Worm (Caenorhabditis elegans) whole organism, L2 larva: ENCODE results near the gene str-249.
A peak's percentile ranks its signal among the peaks of the same experiment; 100 is the strongest.

Source experiments
- C34F6.9 ChIP-seq: fragments of 150-350 bp; optimal IDR thresholded peaks from 2 replicates; lab custom pipeline; 2014; ENCODE audit warnings: missing biosample characterization, missing genetic modification characterization
- F13H6.1 ChIP-seq: sonication (generic microtip); optimal IDR thresholded peaks from 2 replicates; lab custom pipeline; 2016; ENCODE audit warnings: missing genetic modification characterization, missing compliant biosample characterization
- R02D3.7 ChIP-seq: fragments of 150-350 bp; optimal IDR thresholded peaks from 2 replicates; lab custom pipeline; 2014; ENCODE audit warnings: missing biosample characterization, missing genetic modification characterization
- Y55F3AM.14 ChIP-seq: fragments of 200-800 bp; sonication (Bioruptor generic); optimal IDR thresholded peaks from 2 replicates; lab custom pipeline; 2018; ENCODE audit warnings: mild to moderate bottlenecking, missing genetic modification characterization, missing compliant biosample characterization
- ZK546.5 ChIP-seq: sonication (generic microtip); optimal IDR thresholded peaks from 2 replicates; lab custom pipeline; 2017; ENCODE audit warnings: missing biosample characterization, missing genetic modification characterization
- aly-2 ChIP-seq: fragments of 150-350 bp; optimal IDR thresholded peaks from 2 replicates; lab custom pipeline; 2014; ENCODE audit warnings: missing biosample characterization, missing genetic modification characterization
- ama-1 ChIP-seq: fragments of 150-350 bp; optimal IDR thresholded peaks from 2 replicates; lab custom pipeline; 2018; ENCODE audit warnings: inconsistent platforms
- blmp-1 ChIP-seq: sonication (generic microtip); optimal IDR thresholded peaks from 2 replicates; lab custom pipeline; 2017; ENCODE audit warnings: missing genetic modification characterization, mild to moderate bottlenecking, missing compliant biosample characterization, antibody characterized with exemption, moderate library complexity; ENCODE audit not compliant: insufficient read depth
- ceh-16 ChIP-seq: fragments of 150-350 bp; optimal IDR thresholded peaks from 2 replicates; lab custom pipeline; 2014; ENCODE audit warnings: missing biosample characterization, missing genetic modification characterization
- ceh-82 ChIP-seq: fragments of 150-350 bp; optimal IDR thresholded peaks from 2 replicates; lab custom pipeline; 2014; ENCODE audit warnings: missing biosample characterization, missing genetic modification characterization
- crh-2 ChIP-seq: sonication (generic microtip); optimal IDR thresholded peaks from 2 replicates; lab custom pipeline; 2017; ENCODE audit warnings: missing biosample characterization, missing genetic modification characterization
- dmd-4 ChIP-seq: sonication (generic microtip); optimal IDR thresholded peaks from 2 replicates; lab custom pipeline; 2017; ENCODE audit warnings: missing biosample characterization, missing genetic modification characterization
- egl-27 ChIP-seq: sonication (generic microtip); optimal IDR thresholded peaks from 3 replicates; lab custom pipeline; 2017; ENCODE audit warnings: missing biosample characterization, missing genetic modification reagents, missing genetic modification characterization
- elt-1 ChIP-seq: fragments of 150-350 bp; optimal IDR thresholded peaks from 2 replicates; lab custom pipeline; 2014; ENCODE audit warnings: missing biosample characterization, missing genetic modification characterization
- elt-3 ChIP-seq: sonication (generic microtip); optimal IDR thresholded peaks from 2 replicates; lab custom pipeline; 2017; ENCODE audit warnings: missing biosample characterization, missing genetic modification characterization
- fos-1 ChIP-seq: fragments of 150-350 bp; optimal IDR thresholded peaks from 2 replicates; lab custom pipeline; 2014; ENCODE audit warnings: missing biosample characterization, missing genetic modification characterization
- lin-11 ChIP-seq: fragments of 150-350 bp; sonication (generic microtip); optimal IDR thresholded peaks from 2 replicates; lab custom pipeline; 2014; ENCODE audit warnings: missing biosample characterization, missing genetic modification characterization, inconsistent platforms, mixed read lengths
- lin-13 ChIP-seq: fragments of 150-350 bp; optimal IDR thresholded peaks from 2 replicates; lab custom pipeline; 2014; ENCODE audit warnings: missing biosample characterization, missing genetic modification reagents, missing genetic modification characterization
- lin-39 ChIP-seq: fragments of 150-350 bp; optimal IDR thresholded peaks from 2 replicates; lab custom pipeline; 2014; ENCODE audit warnings: missing biosample characterization, missing genetic modification reagents, missing genetic modification characterization
- lsy-2 ChIP-seq, 2 experiments: fragments of 150-350 bp in 1 of 2; sonication (generic microtip) in 1 of 2; optimal IDR thresholded peaks; 2 replicates each; lab custom pipeline; 2014 to 2017; ENCODE audit warnings: missing biosample characterization in 2 of 2, missing genetic modification characterization in 2 of 2
- mab-5 ChIP-seq: fragments of 150-350 bp; optimal IDR thresholded peaks from 2 replicates; lab custom pipeline; 2014; ENCODE audit warnings: missing biosample characterization, missing genetic modification characterization
- mbf-1 ChIP-seq: sonication (generic microtip); optimal IDR thresholded peaks from 2 replicates; lab custom pipeline; 2017; ENCODE audit warnings: missing biosample characterization, missing genetic modification characterization
- mdl-1 ChIP-seq, 2 experiments: fragments of 150-350 bp in 1 of 2; sonication (generic microtip) in 1 of 2; optimal IDR thresholded peaks; 2 replicates each; lab custom pipeline; 2017; ENCODE audit warnings: missing biosample characterization in 2 of 2, missing genetic modification characterization in 2 of 2
- nhr-10 ChIP-seq: sonication (generic microtip); optimal IDR thresholded peaks from 2 replicates; lab custom pipeline; 2017; ENCODE audit warnings: missing biosample characterization, missing genetic modification characterization
- nhr-11 ChIP-seq: fragments of 150-350 bp; optimal IDR thresholded peaks from 2 replicates; lab custom pipeline; 2014; ENCODE audit warnings: missing biosample characterization, missing genetic modification characterization
- nhr-12 ChIP-seq: fragments of 150-350 bp; optimal IDR thresholded peaks from 2 replicates; lab custom pipeline; 2014; ENCODE audit warnings: missing biosample characterization, missing genetic modification characterization
- nhr-129 ChIP-seq: fragments of 150-350 bp; optimal IDR thresholded peaks from 2 replicates; lab custom pipeline; 2014; ENCODE audit warnings: missing biosample characterization, missing genetic modification characterization
- nhr-21 ChIP-seq: fragments of 150-350 bp; optimal IDR thresholded peaks from 2 replicates; lab custom pipeline; 2014; ENCODE audit warnings: missing biosample characterization, missing genetic modification characterization
- nhr-23 ChIP-seq: fragments of 150-350 bp; optimal IDR thresholded peaks from 2 replicates; lab custom pipeline; 2014; ENCODE audit warnings: missing biosample characterization, missing genetic modification reagents, missing genetic modification characterization
- nhr-237 ChIP-seq: fragments of 150-350 bp; optimal IDR thresholded peaks from 2 replicates; lab custom pipeline; 2014; ENCODE audit warnings: missing biosample characterization, missing genetic modification characterization
- nhr-25 ChIP-seq: fragments of 150-350 bp; sonication (generic microtip); optimal IDR thresholded peaks from 3 replicates; lab custom pipeline; 2014; ENCODE audit warnings: missing biosample characterization, missing genetic modification characterization
- nhr-6 ChIP-seq: fragments of 150-350 bp; optimal IDR thresholded peaks from 2 replicates; lab custom pipeline; 2014; ENCODE audit warnings: missing biosample characterization, missing genetic modification characterization
- peb-1 ChIP-seq: fragments of 150-350 bp; optimal IDR thresholded peaks from 2 replicates; lab custom pipeline; 2014; ENCODE audit warnings: missing biosample characterization, missing genetic modification characterization
- sem-4 ChIP-seq: fragments of 150-350 bp; optimal IDR thresholded peaks from 2 replicates; lab custom pipeline; 2014; ENCODE audit warnings: missing biosample characterization, missing genetic modification reagents, missing genetic modification characterization
- skn-1 ChIP-seq: sonication (generic microtip); optimal IDR thresholded peaks from 2 replicates; lab custom pipeline; 2017; ENCODE audit warnings: missing biosample characterization, missing genetic modification characterization
- sma-3 ChIP-seq: sonication (generic microtip); optimal IDR thresholded peaks from 2 replicates; lab custom pipeline; 2016; ENCODE audit warnings: missing genetic modification reagents, missing genetic modification characterization, missing compliant biosample characterization
- sma-9 ChIP-seq, 2 experiments: fragments of 150-350 bp in 1 of 2; sonication (generic microtip) in 1 of 2; optimal IDR thresholded peaks; 2 replicates each; lab custom pipeline; 2014 to 2016; ENCODE audit warnings: missing genetic modification characterization in 2 of 2, mild to moderate bottlenecking in 1 of 2, missing biosample characterization in 1 of 2, missing compliant biosample characterization in 1 of 2, missing genetic modification reagents in 1 of 2, moderate library complexity in 1 of 2
- snpc-4 ChIP-seq: fragments of 150-350 bp; optimal IDR thresholded peaks from 2 replicates; lab custom pipeline; 2014; ENCODE audit warnings: missing biosample characterization, missing genetic modification characterization
- unc-55 ChIP-seq: fragments of 150-350 bp; sonication (generic microtip); optimal IDR thresholded peaks from 3 replicates; lab custom pipeline; 2014; ENCODE audit warnings: missing biosample characterization, missing genetic modification reagents, missing genetic modification characterization
- unc-62 ChIP-seq: fragments of 150-350 bp; optimal IDR thresholded peaks from 2 replicates; lab custom pipeline; 2014; ENCODE audit warnings: missing biosample characterization, missing genetic modification reagents, missing genetic modification characterization
- zag-1 ChIP-seq: fragments of 150-350 bp; optimal IDR thresholded peaks from 2 replicates; lab custom pipeline; 2014; ENCODE audit warnings: missing biosample characterization, missing genetic modification characterization
- ztf-1 ChIP-seq: fragments of 200-800 bp; sonication (Bioruptor generic); conservative IDR thresholded peaks from 2 replicates; pipeline ENCODE4 v1.3.6; 2022; ENCODE audit warnings: missing genetic modification characterization, missing compliant biosample characterization
- ztf-4 ChIP-seq: fragments of 150-350 bp; optimal IDR thresholded peaks from 2 replicates; lab custom pipeline; 2014; ENCODE audit warnings: missing biosample characterization, missing genetic modification characterization

The str-249 gene

ce11 chrIV:7235382-7235917 is 48.8 kb upstream of the str-249 start (continued):
- TF ChIP-seq elt-1 (tag; lab: Kevin White, UChicago) = no peak

- TF ChIP-seq nhr-129 (tag; lab: Kevin White, UChicago) (no peak), nhr-25 (tag; lab: Kevin White, UChicago) (peak; percentile 48)
- TF ChIP-seq, all 48 proteins: peak for 1
Measured at ce11 chrIV:7234623-7235022, 48.0 kb upstream of the str-249 start.

- TF ChIP-seq C34F6.9 = peak; percentile 40
- TF ChIP-seq F13H6.1 (tag; lab: Kevin White, UChicago) = peak; percentile 23
- TF ChIP-seq unc-55 (GFP tag; lab: Kevin White, UChicago) = peak; percentile 56
- TF ChIP-seq lin-39 (tag; lab: Kevin White, UChicago) = peak; percentile 21
- TF ChIP-seq R02D3.7 (tag; lab: Kevin White, UChicago) = no peak
- peak in 1 of 2 experiments; percentile 38 for TF ChIP-seq mdl-1 (tag; optimal IDR thresholded peaks at IDR 0.05; lab: Kevin White, UChicago)
- TF ChIP-seq lsy-2 (tag; optimal IDR thresholded peaks at IDR 0.05; lab: Kevin White, UChicago) = peak in 1 of 2 experiments; percentile 23
- TF ChIP-seq lin-13 = no peak
- no peak for TF ChIP-seq sem-4
- TF ChIP-seq mab-5 (tag; lab: Kevin White, UChicago) = peak; percentile 77
Measured at ce11 chrIV:7233566-7234014, 46.9 kb upstream of the str-249 start.

ce11 chrIV:7230935-7231334 is 44.3 kb upstream of the str-249 start, which contains the start of gene D2024.4:
TSS of gene D2024.4 (plus strand) at chrIV:7231235.
- TF ChIP-seq skn-1 (tag; lab: Kevin White, UChicago) = no peak
- TF ChIP-seq crh-2 = no peak
- TF ChIP-seq lin-13 = no peak
- no peak for TF ChIP-seq mdl-1 (tag; optimal IDR thresholded peaks at IDR 0.05; lab: Kevin White, UChicago)

ce11 chrIV:7230198-7230597 is 43.5 kb upstream of the str-249 start, which contains the start of gene cap-1:
TSS of gene cap-1 (minus strand) at chrIV:7230223.
- TF ChIP-seq fos-1 (tag; lab: Kevin White, UChicago) (peak; percentile 99), nhr-12 (tag; lab: Kevin White, UChicago) (no peak), mdl-1 (tag; optimal IDR thresholded peaks at IDR 0.05; lab: Kevin White, UChicago) (no peak), zag-1 (tag; lab: Kevin White, UChicago) (no peak), skn-1 (tag; lab: Kevin White, UChicago) (no peak), nhr-11 (tag; lab: Kevin White, UChicago) (no peak), nhr-25 (tag; lab: Kevin White, UChicago) (peak; percentile 29), ztf-4 (tag; lab: Kevin White, UChicago) (no peak), mbf-1 (tag; lab: Kevin White, UChicago) (no peak), sma-9 (GFP tag; optimal IDR thresholded peaks at IDR 0.05; lab: Kevin White, UChicago) (peak; percentile 66), sma-9 (tag; optimal IDR thresholded peaks at IDR 0.05; lab: Kevin White, UChicago) (no peak), lin-39 (tag; lab: Kevin White, UChicago) (no peak), crh-2 (peak; percentile 69), lin-11 (tag; lab: Kevin White, UChicago) (no peak), R02D3.7 (tag; lab: Kevin White, UChicago) (no peak), nhr-21 (tag; lab: Kevin White, UChicago) (peak; percentile 6), peb-1 (no peak), aly-2 (tag; lab: Kevin White, UChicago) (no peak), unc-62 (no peak), egl-27 (tag; lab: Kevin White, UChicago) (no peak), ZK546.5 (tag; lab: Kevin White, UChicago) (no peak), nhr-6 (tag; lab: Kevin White, UChicago) (no peak), dmd-4 (tag; lab: Kevin White, UChicago) (no peak), C34F6.9 (peak; percentile 92), unc-55 (GFP tag; lab: Kevin White, UChicago) (peak; percentile 88), snpc-4 (tag; lab: Kevin White, UChicago) (peak; percentile 44), Y55F3AM.14 (GFP tag; lab: Kevin White, UChicago) (no peak), blmp-1 (tag; lab: Kevin White, UChicago) (no peak), elt-1 (tag; lab: Kevin White, UChicago) (no peak), sma-3 (GFP tag; lab: Kevin White, UChicago) (peak; percentile 75), nhr-129 (tag; lab: Kevin White, UChicago) (peak; percentile 75), elt-3 (tag; lab: Kevin White, UChicago) (no peak), nhr-237 (tag; lab: Kevin White, UChicago) (no peak), F13H6.1 (tag; lab: Kevin White, UChicago) (peak; percentile 24), nhr-10 (tag; lab: Kevin White, UChicago) (no peak), ama-1 (lab: Kevin White, UChicago) (no peak), sem-4 (peak; percentile 84), ztf-1 (GFP tag; lab: Robert Waterston, UW) (no peak), ceh-82 (tag; lab: Kevin White, UChicago) (no peak), ceh-16 (tag; lab: Kevin White, UChicago) (no peak), nhr-23 (tag; lab: Kevin White, UChicago) (no peak)
